Worm (Caenorhabditis elegans) whole organism, late embryonic: Measurements from ENCODE around the gene T25D1.2.

Experiments used
- C38D4.7 ChIP-seq: fragments of 200-800 bp; sonication (Bioruptor generic); optimal IDR thresholded peaks from 2 replicates; lab custom pipeline; 2018; ENCODE audit warnings: mild to moderate bottlenecking, missing genetic modification characterization, moderate library complexity, missing compliant biosample characterization
- F13H6.1 ChIP-seq: sonication (generic microtip); optimal IDR thresholded peaks from 2 replicates; lab custom pipeline; 2016; ENCODE audit warnings: missing genetic modification characterization, missing compliant biosample characterization
- K09A11.1 ChIP-seq: sonication (generic microtip); optimal IDR thresholded peaks from 2 replicates; lab custom pipeline; 2017; ENCODE audit warnings: antibody characterized with exemption, mild to moderate bottlenecking, missing genetic modification characterization, missing compliant biosample characterization; ENCODE audit not compliant: insufficient read depth
- ceh-14 ChIP-seq: sonication (generic microtip); optimal IDR thresholded peaks from 2 replicates; lab custom pipeline; 2016; ENCODE audit warnings: missing genotype, missing genetic modification characterization, missing compliant biosample characterization
- ceh-18 ChIP-seq: sonication (generic microtip); optimal IDR thresholded peaks from 2 replicates; lab custom pipeline; 2016; ENCODE audit warnings: missing genetic modification characterization, missing compliant biosample characterization
- ceh-19 ChIP-seq: fragments of 200-800 bp; sonication (Bioruptor generic); optimal IDR thresholded peaks from 2 replicates; lab custom pipeline; 2018; ENCODE audit warnings: mild to moderate bottlenecking, missing genetic modification characterization, missing compliant biosample characterization
- ceh-22 ChIP-seq: sonication (generic microtip); optimal IDR thresholded peaks from 2 replicates; lab custom pipeline; 2017; ENCODE audit warnings: missing biosample characterization, missing genetic modification characterization
- ceh-31 ChIP-seq: sonication (generic microtip); optimal IDR thresholded peaks from 2 replicates; lab custom pipeline; 2016; ENCODE audit warnings: missing genetic modification characterization, missing compliant biosample characterization
- ceh-34 ChIP-seq: sonication (generic microtip); optimal IDR thresholded peaks from 2 replicates; lab custom pipeline; 2016; ENCODE audit warnings: mild to moderate bottlenecking, missing genetic modification characterization, missing compliant biosample characterization
- ceh-45 ChIP-seq: fragments of 200-800 bp; sonication (Bioruptor generic); IDR thresholded peaks from 2 replicates; pipeline ENCODE4 v1.3.6; 2022; ENCODE audit warnings: missing genetic modification reagents, missing genetic modification characterization, missing compliant biosample characterization
- dmd-4 ChIP-seq: sonication (generic microtip); optimal IDR thresholded peaks from 2 replicates; lab custom pipeline; 2016; ENCODE audit warnings: borderline replicate concordance, missing genetic modification characterization, missing compliant biosample characterization
- elt-2 ChIP-seq: sonication (generic microtip); optimal IDR thresholded peaks from 2 replicates; lab custom pipeline; 2016; ENCODE audit warnings: missing genetic modification reagents, missing genetic modification characterization, missing compliant biosample characterization
- elt-4 ChIP-seq: sonication (generic microtip); optimal IDR thresholded peaks from 2 replicates; lab custom pipeline; 2016; ENCODE audit warnings: missing genetic modification characterization, missing compliant biosample characterization
- ets-4 ChIP-seq: sonication (generic microtip); optimal IDR thresholded peaks from 2 replicates; lab custom pipeline; 2016; ENCODE audit warnings: missing genetic modification characterization, missing compliant biosample characterization
- eyg-1 ChIP-seq: sonication (generic microtip); optimal IDR thresholded peaks from 2 replicates; lab custom pipeline; 2016; ENCODE audit warnings: missing genotype, missing genetic modification characterization, missing compliant biosample characterization
- fkh-6 ChIP-seq: sonication (generic microtip); optimal IDR thresholded peaks from 2 replicates; lab custom pipeline; 2016; ENCODE audit warnings: missing genetic modification characterization, missing compliant biosample characterization
- hlh-13 ChIP-seq: fragments of 200-800 bp; sonication (Bioruptor generic); optimal IDR thresholded peaks from 2 replicates; lab custom pipeline; 2018; ENCODE audit warnings: mild to moderate bottlenecking, missing genetic modification characterization, missing compliant biosample characterization
- hlh-30 ChIP-seq: sonication (generic microtip); optimal IDR thresholded peaks from 2 replicates; lab custom pipeline; 2017; ENCODE audit warnings: antibody characterized with exemption, missing genetic modification characterization, missing compliant biosample characterization; ENCODE audit not compliant: insufficient read depth
- hlh-6 ChIP-seq: sonication (generic microtip); optimal IDR thresholded peaks from 2 replicates; lab custom pipeline; 2016; ENCODE audit warnings: missing genotype, missing genetic modification characterization, missing compliant biosample characterization
- hlh-8 ChIP-seq: sonication (generic microtip); optimal IDR thresholded peaks from 2 replicates; lab custom pipeline; 2016; ENCODE audit warnings: missing genotype, missing genetic modification characterization, missing compliant biosample characterization
- lim-6 ChIP-seq: sonication (generic microtip); optimal IDR thresholded peaks from 2 replicates; lab custom pipeline; 2016; ENCODE audit warnings: missing genetic modification characterization, missing compliant biosample characterization
- lin-11 ChIP-seq: fragments of 200-800 bp; sonication (Bioruptor generic); optimal IDR thresholded peaks from 2 replicates; lab custom pipeline; 2018; ENCODE audit warnings: mild to moderate bottlenecking, missing genetic modification characterization, missing compliant biosample characterization
- madf-2 ChIP-seq: sonication (generic microtip); optimal IDR thresholded peaks from 2 replicates; lab custom pipeline; 2017; ENCODE audit warnings: missing genetic modification characterization, missing compliant biosample characterization
- mec-3 ChIP-seq: sonication (generic microtip); optimal IDR thresholded peaks from 2 replicates; lab custom pipeline; 2016; ENCODE audit warnings: borderline replicate concordance, missing genetic modification characterization, missing compliant biosample characterization
- npax-4 ChIP-seq: sonication (generic microtip); optimal IDR thresholded peaks from 2 replicates; lab custom pipeline; 2016; ENCODE audit warnings: missing genetic modification characterization, missing compliant biosample characterization
- odd-2 ChIP-seq: sonication (generic microtip); optimal IDR thresholded peaks from 2 replicates; lab custom pipeline; 2017; ENCODE audit warnings: antibody characterized with exemption, mild to moderate bottlenecking, missing genetic modification characterization, missing compliant biosample characterization
- pha-4 ChIP-seq: fragments of 150-350 bp; optimal IDR thresholded peaks from 2 replicates; lab custom pipeline; 2018; ENCODE audit warnings: missing biosample characterization, missing genetic modification reagents, missing genetic modification characterization
- pros-1 ChIP-seq: fragments of 150-350 bp; optimal IDR thresholded peaks from 2 replicates; lab custom pipeline; 2014; ENCODE audit warnings: missing biosample characterization, missing genetic modification reagents, missing genetic modification characterization
- ref-2 ChIP-seq: sonication (generic microtip); optimal IDR thresholded peaks from 2 replicates; lab custom pipeline; 2016; ENCODE audit warnings: missing genetic modification characterization, missing compliant biosample characterization
- rnt-1 ChIP-seq: sonication (generic microtip); optimal IDR thresholded peaks from 2 replicates; lab custom pipeline; 2016; ENCODE audit warnings: missing genetic modification characterization, missing compliant biosample characterization
- sox-2 ChIP-seq: fragments of 200-800 bp; sonication (Bioruptor generic); IDR thresholded peaks from 2 replicates; pipeline ENCODE4 v1.3.6; 2022; ENCODE audit warnings: missing genetic modification reagents, missing genetic modification characterization, missing compliant biosample characterization
- sox-4 ChIP-seq: sonication (generic microtip); optimal IDR thresholded peaks from 2 replicates; lab custom pipeline; 2017; ENCODE audit warnings: mild to moderate bottlenecking, missing genetic modification characterization, inconsistent platforms, missing compliant biosample characterization
- unc-3 ChIP-seq, 2 experiments: fragments of 200-800 bp in 1 of 2; sonication (Bioruptor generic) in 1 of 2; sonication (generic microtip) in 1 of 2; conservative IDR thresholded peaks in 1 of 2; optimal IDR thresholded peaks in 1 of 2; 2 replicates each; pipeline versions ENCODE4 v1.3.6 to Lab custom; 2016 to 2022; ENCODE audit warnings: missing compliant biosample characterization in 2 of 2, missing genetic modification characterization in 2 of 2, missing genetic modification reagents in 1 of 2
- unc-42 ChIP-seq: sonication (generic microtip); optimal IDR thresholded peaks from 2 replicates; lab custom pipeline; 2016; ENCODE audit warnings: missing genotype, missing genetic modification characterization, missing compliant biosample characterization
- unc-55 ChIP-seq: sonication (generic microtip); optimal IDR thresholded peaks from 2 replicates; lab custom pipeline; 2017; ENCODE audit warnings: missing biosample characterization, missing genetic modification reagents, missing genetic modification characterization
- unc-86 ChIP-seq: sonication (generic microtip); optimal IDR thresholded peaks from 2 replicates; lab custom pipeline; 2016; ENCODE audit warnings: missing genetic modification characterization, missing compliant biosample characterization
- zip-5 ChIP-seq: sonication (generic microtip); optimal IDR thresholded peaks from 2 replicates; lab custom pipeline; 2016; ENCODE audit warnings: missing genetic modification characterization, missing compliant biosample characterization

Gene T25D1.2

DNA sequence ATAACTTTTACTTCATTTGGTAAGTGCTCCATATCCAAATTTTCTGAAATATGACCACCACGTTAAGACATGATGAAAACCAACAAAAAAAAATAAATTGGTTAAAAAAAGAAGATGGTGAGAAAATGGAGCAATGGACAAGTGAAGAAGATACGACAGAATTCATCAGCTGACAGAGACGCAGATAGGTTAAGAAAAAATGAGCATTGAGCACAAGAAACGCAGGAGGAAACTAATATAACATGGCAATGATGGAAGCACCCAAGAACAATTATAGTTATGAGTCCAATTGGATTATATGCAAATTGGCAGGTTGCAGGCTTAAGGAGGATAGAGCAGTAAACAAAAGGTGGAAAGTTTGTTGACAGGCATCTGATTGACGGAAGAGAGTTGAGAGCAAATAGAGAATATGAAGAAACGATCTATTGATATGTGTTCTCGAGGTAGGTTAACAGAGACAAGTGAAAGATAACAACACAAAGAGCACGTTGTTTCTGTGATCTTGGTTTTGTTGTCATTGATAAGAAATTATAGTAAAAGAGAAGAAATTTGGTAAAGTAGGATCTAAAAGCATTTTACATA is 38.6 kb downstream of the T25D1.2 start, which contains the start of gene K08B5.2:
Gene K08B5.2, minus strand, starts transcription at position 43 of the 582 bp plus-strand sequence.
- no peak for TF ChIP-seq eyg-1 (tag; lab: Kevin White, UChicago)
- TF ChIP-seq unc-42 (tag; lab: Kevin White, UChicago): peak; percentile 66
- TF ChIP-seq elt-2 (tag; lab: Kevin White, UChicago): peak; percentile 41
- TF ChIP-seq ceh-18 (tag; lab: Kevin White, UChicago): peak; percentile 21
- TF ChIP-seq, all 69 proteins: peak for 3

DNA sequence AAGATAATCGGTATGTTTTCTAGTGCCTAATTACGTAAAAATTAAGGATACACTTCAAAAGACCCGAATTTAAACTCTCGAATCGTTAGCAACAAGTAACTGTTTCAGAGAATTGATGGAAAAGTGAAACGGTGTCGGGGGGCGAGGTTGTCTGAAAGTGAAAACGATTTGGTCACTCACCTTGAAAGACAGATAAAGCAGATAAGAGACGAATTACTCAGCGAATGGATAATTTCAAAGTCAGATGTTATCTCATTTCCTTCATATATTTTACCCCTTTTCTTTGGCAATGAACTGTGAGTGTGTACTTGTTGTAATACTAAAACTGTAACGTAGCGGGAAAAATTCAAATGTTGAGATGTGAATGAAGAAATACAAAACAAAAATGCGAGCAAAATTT is 40.4 kb downstream of the T25D1.2 start:
- no peak for TF ChIP-seq unc-3 (GFP tag; conservative IDR thresholded peaks at IDR 0.05; lab: Robert Waterston, UW)
- no peak for TF ChIP-seq unc-3 (tag; optimal IDR thresholded peaks at IDR 0.05; lab: Kevin White, UChicago)
- TF ChIP-seq ceh-34 (tag; lab: Kevin White, UChicago): no peak
- TF ChIP-seq ref-2: no peak
- no peak for TF ChIP-seq ceh-19 (GFP tag; lab: Kevin White, UChicago)
- no peak for TF ChIP-seq ceh-18 (tag; lab: Kevin White, UChicago)
- TF ChIP-seq hlh-6 (tag; lab: Kevin White, UChicago): no peak
- TF ChIP-seq fkh-6 (tag; lab: Kevin White, UChicago): no peak
- no peak for TF ChIP-seq unc-55 (GFP tag; lab: Kevin White, UChicago)
- no peak for TF ChIP-seq ets-4 (tag; lab: Kevin White, UChicago)
- no peak for TF ChIP-seq F13H6.1 (tag; lab: Kevin White, UChicago)
- no peak for TF ChIP-seq ceh-45 (GFP tag; lab: Robert Waterston, UW)
- no peak for TF ChIP-seq ceh-31
- TF ChIP-seq ceh-14 (tag; lab: Kevin White, UChicago): no peak
- TF ChIP-seq rnt-1 (tag; lab: Kevin White, UChicago): no peak
- TF ChIP-seq odd-2: no peak
- no peak for TF ChIP-seq lin-11 (tag; lab: Kevin White, UChicago)
- no peak for TF ChIP-seq hlh-13
- no peak for TF ChIP-seq hlh-8
- no peak for TF ChIP-seq hlh-30 (tag; lab: Kevin White, UChicago)
- no peak for TF ChIP-seq madf-2 (tag; lab: Kevin White, UChicago)

DNA sequence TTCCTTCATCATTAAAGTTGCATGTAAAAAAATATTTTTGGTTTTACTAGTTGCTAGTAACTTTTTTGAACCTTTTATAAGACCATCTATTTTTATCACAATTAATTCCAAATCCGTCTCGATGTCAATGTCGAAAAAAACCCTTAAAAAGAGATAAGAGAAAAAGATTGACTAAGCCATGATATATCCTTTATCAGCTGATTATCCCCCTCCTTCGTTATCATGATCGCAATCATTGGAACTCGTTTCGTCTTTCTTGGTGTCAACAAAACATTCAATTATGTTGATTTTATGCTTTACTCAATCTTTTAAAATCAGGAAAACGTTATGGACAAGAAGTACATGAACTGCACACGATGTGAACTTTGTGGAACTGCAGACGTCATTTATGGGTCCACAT is 42.8 kb downstream of the T25D1.2 start, which contains the start of gene K08B5.1:
Gene K08B5.1, plus strand, starts transcription at position 318 of the 400 bp plus-strand sequence.
- TF ChIP-seq ceh-22 (no peak), pha-4 (no peak), K09A11.1 (tag; lab: Kevin White, UChicago) (no peak), npax-4 (tag; lab: Kevin White, UChicago) (no peak), C38D4.7 (GFP tag; lab: Kevin White, UChicago) (no peak), sox-2 (GFP tag; lab: Robert Waterston, UW) (no peak), mec-3 (no peak), elt-4 (no peak), odd-2 (no peak), zip-5 (tag; lab: Kevin White, UChicago) (no peak)

DNA sequence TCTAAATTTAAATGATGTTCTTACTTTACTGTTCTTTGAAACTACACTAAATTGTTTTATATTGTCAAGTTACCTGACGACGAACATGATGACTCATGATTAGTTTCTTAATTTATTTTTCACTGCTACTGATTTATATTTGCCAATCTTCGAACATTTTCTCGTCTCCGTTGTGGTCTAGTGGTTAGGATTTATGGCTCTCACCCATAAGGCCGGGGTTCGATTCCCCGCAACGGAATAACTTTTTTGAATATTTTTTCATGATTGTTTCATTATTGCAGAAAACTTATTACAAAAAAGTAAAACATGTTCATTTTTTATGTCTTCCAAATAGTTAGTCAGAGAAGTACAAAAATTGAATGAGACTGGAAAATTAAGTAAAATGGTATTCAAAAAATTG is 43.4 kb downstream of the T25D1.2 start:
- TF ChIP-seq ceh-19 (GFP tag; lab: Kevin White, UChicago) (no peak), ref-2 (no peak), unc-86 (no peak), pros-1 (tag; lab: Kevin White, UChicago) (no peak), hlh-6 (tag; lab: Kevin White, UChicago) (no peak), lim-6 (tag; lab: Kevin White, UChicago) (no peak), dmd-4 (tag; lab: Kevin White, UChicago) (no peak), sox-4 (tag; lab: Kevin White, UChicago) (no peak)
